Worm (Caenorhabditis elegans) whole organism, L3 larva: ENCODE data around the gene ccpp-6.

ENCODE experiments used
- egl-27 ChIP-seq: sonication (generic microtip); optimal IDR thresholded peaks from 4 replicates; lab custom pipeline; 2017; ENCODE audit warnings: missing biosample characterization, missing genetic modification reagents, missing genetic modification characterization
- elt-1 ChIP-seq: fragments of 150-350 bp; optimal IDR thresholded peaks from 2 replicates; lab custom pipeline; 2014; ENCODE audit warnings: missing biosample characterization, missing genetic modification characterization
- lin-39 ChIP-seq: fragments of 150-350 bp; optimal IDR thresholded peaks from 2 replicates; lab custom pipeline; 2018; ENCODE audit warnings: missing biosample characterization, missing genetic modification reagents, missing genetic modification characterization
- lsy-12 ChIP-seq: sonication (generic microtip); optimal IDR thresholded peaks from 2 replicates; lab custom pipeline; 2016; ENCODE audit warnings: mild to moderate bottlenecking, missing genetic modification characterization, missing compliant biosample characterization
- zag-1 ChIP-seq: fragments of 150-350 bp; optimal IDR thresholded peaks from 2 replicates; lab custom pipeline; 2014; ENCODE audit warnings: missing biosample characterization, missing genetic modification characterization
- ztf-4 ChIP-seq: fragments of 150-350 bp; optimal IDR thresholded peaks from 2 replicates; lab custom pipeline; 2014; ENCODE audit warnings: missing biosample characterization, missing genetic modification characterization

ce11 chrII:5342412-5342811 is 44.7 kb downstream of the ccpp-6 start:
- TF ChIP-seq elt-1 (no peak), egl-27 (tag; lab: Kevin White, UChicago) (no peak), zag-1 (tag; lab: Kevin White, UChicago) (no peak), ztf-4 (no peak), lsy-12 (tag; lab: Kevin White, UChicago) (no peak), lin-39 (no peak)
